Worm (Caenorhabditis elegans): ENCODE data around the gene C08F11.3.

DNA sequence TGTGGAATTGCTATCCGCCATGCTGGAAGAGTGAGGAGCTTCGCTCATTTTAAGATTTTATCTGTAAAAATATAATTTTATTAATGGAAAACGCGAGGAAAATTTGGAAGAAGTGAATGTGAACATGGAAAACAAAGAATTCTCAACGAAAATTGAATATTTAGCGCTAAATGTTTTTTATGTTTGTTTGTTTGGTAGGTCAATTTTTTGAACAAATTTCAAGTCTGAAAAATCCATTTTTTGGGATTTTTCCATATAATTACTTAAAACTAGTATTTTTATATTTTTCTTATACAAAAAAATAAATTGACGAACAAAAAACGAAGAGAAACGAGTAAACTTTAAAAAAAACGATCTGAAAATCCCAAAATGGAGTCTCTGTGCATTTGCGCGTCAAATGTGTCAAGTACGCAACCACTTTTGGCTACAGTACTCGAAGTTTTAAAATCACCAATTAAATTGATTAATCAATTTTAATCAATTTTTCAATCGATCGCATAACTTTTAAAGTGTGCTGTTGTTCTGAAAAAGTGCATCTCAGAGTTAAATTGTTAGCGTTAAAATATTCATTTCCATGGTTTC is 47.6 kb downstream of the C08F11.3 start, which contains the start of gene fbxa-215:
- no peak for TF ChIP-seq sox-4 (tag; optimal IDR thresholded peaks at IDR 0.05)
- TF ChIP-seq fkh-10 (GFP tag; optimal IDR thresholded peaks at IDR 0.05): no peak
- TF ChIP-seq tbx-7 (tag; optimal IDR thresholded peaks at IDR 0.05): no peak
- TF ChIP-seq hlh-15 (tag; optimal IDR thresholded peaks at IDR 0.05): no peak
- no peak for TF ChIP-seq ceh-9 (tag; optimal IDR thresholded peaks at IDR 0.05)
- TF ChIP-seq pax-1 (tag; optimal IDR thresholded peaks at IDR 0.05): no peak
- no peak for TF ChIP-seq unc-42 (tag; optimal IDR thresholded peaks at IDR 0.05)
- TF ChIP-seq hlh-30 (tag; optimal IDR thresholded peaks at IDR 0.05; ENCODE audit: insufficient read depth): no peak
- no peak for TF ChIP-seq C38D4.7 (GFP tag; optimal IDR thresholded peaks at IDR 0.05)

Measured in whole organism, late embryonic.